Worm (Caenorhabditis elegans) whole organism, L1 larva: ENCODE measurements around the gene myrf-2.

Experiments used
- ama-1 ChIP-seq: fragments of 150-350 bp; optimal IDR thresholded peaks from 2 replicates; lab custom pipeline; 2014
- unc-62 ChIP-seq: fragments of 150-350 bp; optimal IDR thresholded peaks from 2 replicates; lab custom pipeline; 2014; ENCODE audit warnings: missing biosample characterization, missing genetic modification reagents, missing genetic modification characterization
- zag-1 ChIP-seq: fragments of 150-350 bp; optimal IDR thresholded peaks from 2 replicates; lab custom pipeline; 2014; ENCODE audit warnings: missing biosample characterization, missing genetic modification characterization

DNA sequence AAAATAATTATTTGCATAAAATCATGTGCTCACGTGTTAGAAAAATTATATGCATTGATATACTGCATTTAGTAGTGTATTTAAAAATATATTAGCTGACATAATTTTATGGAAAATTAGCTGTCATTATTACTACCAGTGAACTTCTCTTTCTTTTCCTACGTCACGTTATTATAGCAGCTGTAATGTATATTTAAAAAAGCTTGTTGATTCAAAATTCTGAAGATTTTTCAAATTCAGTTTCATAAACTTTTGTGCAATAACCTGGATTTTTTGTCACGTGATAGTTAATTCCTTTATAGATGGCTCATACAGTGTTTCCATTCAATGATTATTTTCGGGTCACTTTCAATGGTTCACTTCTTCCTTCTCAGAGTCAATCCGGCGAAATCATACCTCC lies 18.3 kb upstream of the myrf-2 start, which contains the start of gene F44A6.3:
- TF ChIP-seq unc-62 (no peak), zag-1 (tag; lab: Kevin White, UChicago) (no peak), ama-1 (lab: Kevin White, UChicago) (no peak)
